Worm (Caenorhabditis elegans): ENCODE measurements around the gene clec-156.

DNA sequence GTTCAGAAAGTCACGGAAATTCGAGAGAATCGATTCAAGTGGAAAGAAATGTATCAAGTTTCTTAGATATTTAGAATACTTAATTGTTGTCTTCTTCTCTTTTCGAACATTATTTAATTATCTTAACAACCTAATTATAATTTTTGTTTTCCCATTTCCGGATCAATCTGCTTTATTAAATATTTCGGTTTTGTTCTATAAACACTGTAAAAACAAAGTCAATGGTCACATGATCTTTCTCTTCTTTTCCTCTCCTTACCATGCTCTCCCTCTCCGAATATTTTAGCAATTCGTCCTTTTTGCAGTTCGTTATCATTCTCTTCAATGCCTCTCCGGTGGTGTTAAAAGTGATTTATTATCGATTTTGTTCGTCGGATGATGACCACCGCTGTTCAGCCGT lies 45.5 kb downstream of the clec-156 start, which contains the start of gene tag-325:
- no peak for TF ChIP-seq pqm-1 (tag; optimal IDR thresholded peaks at IDR 0.05)
- peak; percentile 21 for TF ChIP-seq elt-2 (tag; optimal IDR thresholded peaks at IDR 0.05)
- no peak for TF ChIP-seq mml-1 (tag; optimal IDR thresholded peaks at IDR 0.05)
- no peak for TF ChIP-seq R02D3.7 (tag; optimal IDR thresholded peaks at IDR 0.05)
- TF ChIP-seq fkh-10 (GFP tag; optimal IDR thresholded peaks at IDR 0.05) = no peak
- no peak for TF ChIP-seq egl-27 (tag; optimal IDR thresholded peaks at IDR 0.05)
- no peak for TF ChIP-seq ceh-9 (tag; optimal IDR thresholded peaks at IDR 0.05)
- TF ChIP-seq aly-2 (tag; optimal IDR thresholded peaks at IDR 0.05) = no peak
- TF ChIP-seq mdl-1 (tag; optimal IDR thresholded peaks at IDR 0.05) = no peak
